Fruit fly (Drosophila melanogaster) whole organism, embryonic: ENCODE data around the gene Cwc25.
A peak's percentile ranks its signal among the peaks of the same experiment; 100 is the strongest.

Experiments used
- Aef1 ChIP-seq: fragments of 200-800 bp; sonication (Bioruptor generic); IDR thresholded peaks from 3 replicates; pipeline ENCODE4 v1.3.6; 2022; ENCODE audit warnings: missing biosample characterization, missing genetic modification characterization
- Asciz ChIP-seq: fragments of 200-800 bp; sonication (Bioruptor generic); optimal IDR thresholded peaks from 2 replicates; lab custom pipeline; 2017; ENCODE audit warnings: missing biosample characterization, mild to moderate bottlenecking, missing genetic modification characterization, missing genetic modification reagents
- Awh ChIP-seq: fragments of 200-800 bp; sonication (Bioruptor generic); IDR thresholded peaks from 2 replicates; pipeline ENCODE4, ENCODE4 v1.3.6; 2022; ENCODE audit warnings: missing biosample characterization, missing genetic modification characterization
- Bdp1 ChIP-seq: fragments of 200-800 bp; sonication (Bioruptor generic); optimal IDR thresholded peaks from 3 replicates; lab custom pipeline; 2016; ENCODE audit warnings: missing biosample characterization, missing genetic modification characterization
- Blimp-1 ChIP-seq: fragments of 200-800 bp; sonication (Bioruptor generic); optimal IDR thresholded peaks from 3 replicates; lab custom pipeline; 2018; ENCODE audit warnings: missing biosample characterization, missing genetic modification characterization, mild to moderate bottlenecking, moderate library complexity, missing genetic modification reagents
- CG10462 ChIP-seq: fragments of 200-800 bp; sonication (Bioruptor generic); optimal IDR thresholded peaks from 2 replicates; lab custom pipeline; 2016; ENCODE audit warnings: missing biosample characterization, missing genetic modification characterization
- CG11504 ChIP-seq: fragments of 200-800 bp; sonication (Bioruptor generic); optimal IDR thresholded peaks from 3 replicates; lab custom pipeline; 2019; ENCODE audit warnings: missing biosample characterization, mild to moderate bottlenecking, missing genetic modification characterization, moderate library complexity
- CG11723 ChIP-seq: fragments of 200-800 bp; sonication (Bioruptor generic); optimal IDR thresholded peaks from 2 replicates; lab custom pipeline; 2017; ENCODE audit warnings: missing biosample characterization, mild to moderate bottlenecking, missing genetic modification characterization
- CG13123 ChIP-seq: fragments of 200-800 bp; sonication (Bioruptor generic); optimal IDR thresholded peaks from 2 replicates; lab custom pipeline; 2016; ENCODE audit warnings: missing biosample characterization, missing genetic modification characterization
- CG13287 ChIP-seq: fragments of 200-800 bp; sonication (Bioruptor generic); IDR thresholded peaks from 2 replicates; pipeline ENCODE4 v1.3.6; 2022; ENCODE audit warnings: missing biosample characterization, missing genetic modification characterization; ENCODE audit not compliant: partially characterized antibody
- CG13424 ChIP-seq: fragments of 200-800 bp; sonication (Bioruptor generic); optimal IDR thresholded peaks from 2 replicates; lab custom pipeline; 2019; ENCODE audit warnings: missing biosample characterization, mild to moderate bottlenecking, missing genetic modification characterization, moderate library complexity
- CG1647 ChIP-seq: fragments of 200-800 bp; sonication (Bioruptor generic); optimal IDR thresholded peaks from 3 replicates; lab custom pipeline; 2016; ENCODE audit warnings: missing biosample characterization, missing genetic modification characterization
- CG3163 ChIP-seq: fragments of 200-800 bp; sonication (Bioruptor generic); optimal IDR thresholded peaks from 3 replicates; lab custom pipeline; 2016; ENCODE audit warnings: missing biosample characterization, missing genetic modification characterization
- CG3995 ChIP-seq: fragments of 200-800 bp; sonication (Bioruptor generic); optimal IDR thresholded peaks from 3 replicates; lab custom pipeline; 2016; ENCODE audit warnings: missing biosample characterization, missing genetic modification characterization
- CG7357 ChIP-seq: fragments of 200-800 bp; sonication (Bioruptor generic); IDR thresholded peaks from 3 replicates; pipeline ENCODE4 v1.3.6; 2022; ENCODE audit warnings: missing biosample characterization, missing genetic modification characterization
- CG7745 ChIP-seq: fragments of 200-800 bp; sonication (Bioruptor generic); optimal IDR thresholded peaks from 2 replicates; lab custom pipeline; 2018; ENCODE audit warnings: missing biosample characterization, mild to moderate bottlenecking, missing genetic modification characterization, moderate library complexity
- CG8765 ChIP-seq: fragments of 200-800 bp; sonication (Bioruptor generic); IDR thresholded peaks from 2 replicates; pipeline ENCODE4 v1.3.6; 2022; ENCODE audit warnings: missing biosample characterization, missing genetic modification characterization
- CG9797 ChIP-seq: fragments of 200-800 bp; sonication (Bioruptor generic); optimal IDR thresholded peaks from 3 replicates; lab custom pipeline; 2018; ENCODE audit warnings: missing biosample characterization, mild to moderate bottlenecking, missing genetic modification characterization
- D ChIP-seq, 2 experiments: fragments of 200-800 bp in 1 of 2; fragments of >200 bp in 1 of 2; sonication (Bioruptor generic) in 1 of 2; optimal IDR thresholded peaks; 2 replicates in 1 of 2; 3 replicates in 1 of 2; lab custom pipeline; 2017; ENCODE audit warnings: mild to moderate bottlenecking in 1 of 2, missing biosample characterization in 1 of 2, missing genetic modification characterization in 1 of 2, missing genetic modification reagents in 1 of 2
- H2.0 ChIP-seq: fragments of 200-800 bp; sonication (Bioruptor generic); IDR thresholded peaks from 2 replicates; pipeline ENCODE4 v1.3.6; 2022; ENCODE audit warnings: missing biosample characterization, missing genetic modification characterization
- HLH54F ChIP-seq: fragments of 200-800 bp; sonication (Bioruptor generic); optimal IDR thresholded peaks from 3 replicates; lab custom pipeline; 2016; ENCODE audit warnings: missing biosample characterization, missing genetic modification characterization
- Hand ChIP-seq: fragments of 200-800 bp; sonication (Bioruptor generic); optimal IDR thresholded peaks from 2 replicates; lab custom pipeline; 2017; ENCODE audit warnings: mild to moderate bottlenecking, missing biosample characterization, missing genetic modification reagents, missing genetic modification characterization
- Hey ChIP-seq: fragments of 200-800 bp; sonication (Bioruptor generic); optimal IDR thresholded peaks from 3 replicates; lab custom pipeline; 2018; ENCODE audit warnings: missing biosample characterization, mild to moderate bottlenecking, missing genetic modification characterization
- MTF-1 ChIP-seq: fragments of 200-800 bp; sonication (Bioruptor generic); optimal IDR thresholded peaks from 2 replicates; lab custom pipeline; 2018; ENCODE audit warnings: missing biosample characterization, mild to moderate bottlenecking, missing genetic modification characterization, borderline replicate concordance
- Oaz ChIP-seq: fragments of 200-800 bp; sonication (Bioruptor generic); IDR thresholded peaks from 2 replicates; pipeline ENCODE4 v1.3.6; 2022; ENCODE audit warnings: missing biosample characterization, missing genetic modification characterization
- Rfx ChIP-seq: fragments of 200-800 bp; sonication (Bioruptor generic); IDR thresholded peaks from 2 replicates; pipeline ENCODE4 v1.3.6; 2022; ENCODE audit warnings: missing biosample characterization, missing genetic modification characterization
- Sox102F ChIP-seq: fragments of 200-800 bp; sonication (Bioruptor generic); optimal IDR thresholded peaks from 2 replicates; lab custom pipeline; 2018; ENCODE audit warnings: missing biosample characterization, mild to moderate bottlenecking, missing genetic modification characterization, moderate library complexity
- Sry-δ ChIP-seq: fragments of 200-800 bp; sonication (Bioruptor generic); optimal IDR thresholded peaks from 2 replicates; lab custom pipeline; 2016; ENCODE audit warnings: missing biosample characterization, missing genetic modification characterization
- Tbp ChIP-seq: fragments of >200 bp; optimal IDR thresholded peaks from 2 replicates; lab custom pipeline; 2018; ENCODE audit warnings: missing biosample characterization, missing genetic modification characterization
- ato ChIP-seq: fragments of 200-800 bp; sonication (Bioruptor generic); IDR thresholded peaks from 2 replicates; pipeline ENCODE4 v1.3.6; 2022; ENCODE audit warnings: missing biosample characterization, missing genetic modification characterization; ENCODE audit not compliant: partially characterized antibody
- chinmo ChIP-seq: fragments of 200-800 bp; sonication (Bioruptor generic); IDR thresholded peaks from 4 replicates; pipeline ENCODE4 v1.3.6; 2022; ENCODE audit warnings: missing biosample characterization, missing genetic modification characterization; ENCODE audit not compliant: partially characterized antibody
- corto ChIP-seq: fragments of 200-800 bp; sonication (Bioruptor generic); optimal IDR thresholded peaks from 2 replicates; lab custom pipeline; 2016; ENCODE audit warnings: missing biosample characterization, mild to moderate bottlenecking, missing genetic modification characterization, moderate library complexity
- dimm ChIP-seq: fragments of 200-800 bp; sonication (Bioruptor generic); IDR thresholded peaks from 2 replicates; pipeline ENCODE4 v1.3.6; 2022; ENCODE audit warnings: missing biosample characterization, missing genetic modification characterization
- dmrt99B ChIP-seq: fragments of 200-800 bp; sonication (Bioruptor generic); optimal IDR thresholded peaks from 2 replicates; lab custom pipeline; 2018; ENCODE audit warnings: missing biosample characterization, mild to moderate bottlenecking, missing genetic modification characterization, moderate library complexity
- grn ChIP-seq: fragments of 200-800 bp; sonication (Bioruptor generic); optimal IDR thresholded peaks from 3 replicates; lab custom pipeline; 2017; ENCODE audit warnings: missing biosample characterization, missing genetic modification characterization
- knrl ChIP-seq: fragments of 200-800 bp; sonication (Bioruptor generic); IDR thresholded peaks from 3 replicates; pipeline ENCODE4 v1.3.6; 2022; ENCODE audit warnings: missing biosample characterization, missing genetic modification characterization; ENCODE audit not compliant: partially characterized antibody
- lilli ChIP-seq: fragments of 200-800 bp; sonication (Bioruptor generic); optimal IDR thresholded peaks from 3 replicates; lab custom pipeline; 2016; ENCODE audit warnings: missing biosample characterization, missing genetic modification characterization
- peb ChIP-seq: fragments of 200-800 bp; sonication (Bioruptor generic); IDR thresholded peaks from 2 replicates; pipeline ENCODE4 v1.3.6; 2022; ENCODE audit warnings: missing biosample characterization, missing genetic modification characterization
- pita ChIP-seq: fragments of 200-800 bp; sonication (Bioruptor generic); optimal IDR thresholded peaks from 2 replicates; lab custom pipeline; 2017; ENCODE audit warnings: missing biosample characterization, mild to moderate bottlenecking, missing genetic modification characterization
- salm ChIP-seq: fragments of 200-800 bp; sonication (Bioruptor generic); optimal IDR thresholded peaks from 2 replicates; lab custom pipeline; 2018; ENCODE audit warnings: missing biosample characterization, mild to moderate bottlenecking, missing genetic modification characterization
- sc ChIP-seq, 3 experiments: fragments of >200 bp in 2 of 3; fragments of 200-800 bp in 1 of 3; sonication (Bioruptor generic) in 1 of 3; optimal IDR thresholded peaks; 2 replicates in 2 of 3; 3 replicates in 1 of 3; lab custom pipeline; 2017; ENCODE audit warnings: mild to moderate bottlenecking in 1 of 3, missing biosample characterization in 1 of 3, missing genetic modification characterization in 1 of 3, missing genetic modification reagents in 1 of 3
- slou ChIP-seq: fragments of 200-800 bp; sonication (Bioruptor generic); optimal IDR thresholded peaks from 3 replicates; lab custom pipeline; 2016; ENCODE audit warnings: missing biosample characterization, missing genetic modification characterization
- so ChIP-seq: fragments of 200-800 bp; sonication (Bioruptor generic); IDR thresholded peaks from 3 replicates; pipeline ENCODE4 v1.3.6; 2022; ENCODE audit warnings: missing biosample characterization, missing genetic modification characterization
- tap ChIP-seq: fragments of 200-800 bp; optimal IDR thresholded peaks from 3 replicates; lab custom pipeline; 2019; ENCODE audit warnings: missing biosample characterization, mild to moderate bottlenecking, missing genetic modification characterization, moderate library complexity
- trh ChIP-seq: fragments of 200-800 bp; sonication (Bioruptor generic); optimal IDR thresholded peaks from 2 replicates; lab custom pipeline; 2016; ENCODE audit warnings: missing biosample characterization, missing genetic modification characterization
- tx ChIP-seq: fragments of 200-800 bp; sonication (Bioruptor generic); optimal IDR thresholded peaks from 2 replicates; lab custom pipeline; 2016; ENCODE audit warnings: missing biosample characterization, missing genetic modification characterization
- wdn ChIP-seq: fragments of 200-800 bp; sonication (Bioruptor generic); IDR thresholded peaks from 2 replicates; pipeline ENCODE4 v1.3.6; 2022; ENCODE audit warnings: missing biosample characterization, missing genetic modification characterization
- zfh1 ChIP-seq: fragments of 200-800 bp; sonication (Bioruptor generic); IDR thresholded peaks from 3 replicates; pipeline ENCODE4 v1.3.6; 2022; ENCODE audit warnings: missing biosample characterization, missing genetic modification characterization

Gene Cwc25

dm6 chr2L:2754437-2755322 is 9.8 kb downstream of the Cwc25 start (continued):
- TF ChIP-seq Oaz (GFP tag; lab: Robert Waterston, UW): no peak
- TF ChIP-seq CG9797 (GFP tag; lab: Kevin White, UChicago): no peak
- no peak for TF ChIP-seq pita
- TF ChIP-seq CG3163 (GFP tag; lab: Kevin White, UChicago): peak; percentile 63
- TF ChIP-seq slou (GFP tag; lab: Kevin White, UChicago): peak; percentile 65
- no peak for TF ChIP-seq chinmo (GFP tag; lab: Robert Waterston, UW)
- peak; percentile 82 for TF ChIP-seq Hand
- TF ChIP-seq Tbp (GFP tag; lab: Kevin White, UChicago): no peak
- TF ChIP-seq HLH54F (GFP tag; lab: Kevin White, UChicago): peak; percentile 76
- TF ChIP-seq peb (GFP tag; lab: Robert Waterston, UW): no peak
- peak; percentile 59 for TF ChIP-seq CG10462
- peak; percentile 20 for TF ChIP-seq Bdp1 (GFP tag; lab: Kevin White, UChicago)
- no peak for TF ChIP-seq zfh1
- TF ChIP-seq Aef1 (GFP tag; lab: Robert Waterston, UW): no peak
- TF ChIP-seq Rfx (GFP tag; lab: Robert Waterston, UW): no peak
- TF ChIP-seq CG7745 (tag; lab: Kevin White, UChicago): peak; percentile 34
- TF ChIP-seq D (optimal IDR thresholded peaks at IDR 0.05; lab: Kevin White, UChicago): peak; percentile 27
- TF ChIP-seq D (GFP tag; optimal IDR thresholded peaks at IDR 0.05; lab: Kevin White, UChicago): peak; percentile 78
- TF ChIP-seq H2.0 (GFP tag; lab: Robert Waterston, UW): no peak
- TF ChIP-seq Hey (tag; lab: Kevin White, UChicago): peak; percentile 47
- TF ChIP-seq Sry-δ (GFP tag; lab: Kevin White, UChicago): peak; percentile 0
- TF ChIP-seq CG13123 (GFP tag; lab: Kevin White, UChicago): peak; percentile 68
- TF ChIP-seq Blimp-1 (GFP tag; lab: Kevin White, UChicago): peak; percentile 85
- peak; percentile 86 for TF ChIP-seq dmrt99B
- TF ChIP-seq Awh: no peak
- TF ChIP-seq lilli (GFP tag; lab: Kevin White, UChicago): peak; percentile 79
- TF ChIP-seq CG3995 (GFP tag; lab: Kevin White, UChicago): peak; percentile 42
- no peak for TF ChIP-seq CG8765 (GFP tag; lab: Robert Waterston, UW)
- TF ChIP-seq CG1647 (GFP tag; lab: Kevin White, UChicago): peak; percentile 58
- TF ChIP-seq knrl (GFP tag; lab: Robert Waterston, UW): no peak
- TF ChIP-seq Sox102F (GFP tag; lab: Kevin White, UChicago): peak; percentile 81
- peak; percentile 82 for TF ChIP-seq CG11723
- TF ChIP-seq ato (GFP tag; lab: Robert Waterston, UW): no peak
- TF ChIP-seq sc (optimal IDR thresholded peaks at IDR 0.05; lab: Kevin White, UChicago): no peak
- peak; percentile 71 for TF ChIP-seq sc (GFP tag; optimal IDR thresholded peaks at IDR 0.05; lab: Kevin White, UChicago)
- TF ChIP-seq tx (GFP tag; lab: Kevin White, UChicago): peak; percentile 74
- no peak for TF ChIP-seq dimm
- peak; percentile 87 for TF ChIP-seq tap (tag; lab: Kevin White, UChicago)
- TF ChIP-seq CG11504 (tag; lab: Kevin White, UChicago): peak; percentile 85
- TF ChIP-seq trh (GFP tag; lab: Kevin White, UChicago): peak; percentile 32
- peak; percentile 87 for TF ChIP-seq CG13424 (tag; lab: Kevin White, UChicago)
- TF ChIP-seq CG13287 (GFP tag; lab: Robert Waterston, UW): no peak
- TF ChIP-seq corto (GFP tag; lab: Kevin White, UChicago): no peak
- TF ChIP-seq salm (tag; lab: Kevin White, UChicago): peak; percentile 60
- no peak for TF ChIP-seq wdn (GFP tag; lab: Robert Waterston, UW)
- no peak for TF ChIP-seq so
- peak; percentile 82 for TF ChIP-seq MTF-1 (GFP tag; lab: Kevin White, UChicago)
- TF ChIP-seq CG7357 (GFP tag; lab: Robert Waterston, UW): peak; percentile 34; the same call in 1 of the 3 replicates
- TF ChIP-seq grn (GFP tag; lab: Kevin White, UChicago): peak; percentile 50
- TF ChIP-seq Asciz (GFP tag; lab: Kevin White, UChicago): peak; percentile 76
